Worm (Caenorhabditis elegans) whole organism, L4 larva: ENCODE measurements around the gene ZK355.8.

Source experiments
- F37D6.2 ChIP-seq: sonication (generic microtip); optimal IDR thresholded peaks from 2 replicates; lab custom pipeline; 2016; ENCODE audit warnings: mild to moderate bottlenecking, missing genetic modification characterization, missing compliant biosample characterization
- ZK337.2 ChIP-seq: fragments of 200-800 bp; sonication (Bioruptor generic); IDR thresholded peaks from 2 replicates; pipeline ENCODE4 v1.3.6; 2022; ENCODE audit warnings: missing genetic modification reagents, missing genetic modification characterization, missing compliant biosample characterization
- aha-1 ChIP-seq: fragments of 150-350 bp; peaks from one replicate; lab custom pipeline; 2014; ENCODE audit warnings: missing biosample characterization, missing genetic modification characterization
- attf-4 ChIP-seq: sonication (generic microtip); optimal IDR thresholded peaks from 3 replicates; lab custom pipeline; 2017; ENCODE audit warnings: missing biosample characterization, missing genetic modification characterization
- ceh-20 ChIP-seq: fragments of 200-800 bp; sonication (Bioruptor generic); IDR thresholded peaks from 2 replicates; pipeline ENCODE4 v1.3.6; 2022; ENCODE audit warnings: missing genetic modification reagents, missing genetic modification characterization, missing compliant biosample characterization
- ceh-32 ChIP-seq: sonication (generic microtip); optimal IDR thresholded peaks from 2 replicates; lab custom pipeline; 2016; ENCODE audit warnings: mild to moderate bottlenecking, missing genetic modification characterization, missing compliant biosample characterization; ENCODE audit not compliant: poor library complexity
- ces-1 ChIP-seq: fragments of 150-350 bp; sonication (generic microtip); optimal IDR thresholded peaks from 4 replicates; lab custom pipeline; 2014; ENCODE audit warnings: missing biosample characterization, missing genetic modification reagents, missing genetic modification characterization
- cey-2 ChIP-seq: sonication (generic microtip); optimal IDR thresholded peaks from 3 replicates; lab custom pipeline; 2017; ENCODE audit warnings: missing genetic modification characterization, mild to moderate bottlenecking, missing compliant biosample characterization, antibody characterized with exemption, borderline replicate concordance; ENCODE audit not compliant: insufficient read depth
- ctbp-1 ChIP-seq: fragments of 200-800 bp; sonication (Bioruptor generic); IDR thresholded peaks from 2 replicates; pipeline ENCODE4 v1.3.6; 2022; ENCODE audit warnings: missing genetic modification reagents, missing genetic modification characterization, missing compliant biosample characterization
- daf-16 ChIP-seq, 3 experiments: sonication (generic microtip); optimal IDR thresholded peaks; 2 replicates each; lab custom pipeline; 2016 to 2017; ENCODE audit warnings: missing genetic modification characterization in 3 of 3, missing genetic modification reagents in 3 of 3, mild to moderate bottlenecking in 2 of 3, missing compliant biosample characterization in 2 of 3, missing biosample characterization in 1 of 3, moderate library complexity in 1 of 3
- daf-19 ChIP-seq: fragments of 200-800 bp; sonication (Bioruptor generic); conservative IDR thresholded peaks from 2 replicates; pipeline ENCODE4 v1.3.6; 2022; ENCODE audit warnings: missing genetic modification characterization, missing compliant biosample characterization
- dmd-8 ChIP-seq: fragments of 200-800 bp; sonication (Bioruptor generic); IDR thresholded peaks from 2 replicates; pipeline ENCODE4 v1.3.6; 2022; ENCODE audit warnings: missing genetic modification characterization, missing compliant biosample characterization
- dpl-1 ChIP-seq: fragments of 150-350 bp; optimal IDR thresholded peaks from 2 replicates; lab custom pipeline; 2014; ENCODE audit warnings: missing biosample characterization, missing genetic modification reagents, missing genetic modification characterization
- duxl-1 ChIP-seq: sonication (generic microtip); optimal IDR thresholded peaks from 2 replicates; lab custom pipeline; 2016; ENCODE audit warnings: mild to moderate bottlenecking, missing genetic modification characterization, moderate library complexity, missing compliant biosample characterization; ENCODE audit not compliant: poor library complexity
- egl-43 ChIP-seq: fragments of 200-800 bp; sonication (Bioruptor generic); IDR thresholded peaks from 2 replicates; pipeline ENCODE4 v1.3.6; 2022; ENCODE audit warnings: missing genetic modification reagents, missing genetic modification characterization, missing compliant biosample characterization
- fkh-10 ChIP-seq: fragments of 150-350 bp; optimal IDR thresholded peaks from 2 replicates; lab custom pipeline; 2014; ENCODE audit warnings: missing biosample characterization, missing genetic modification reagents, missing genetic modification characterization
- hlh-11 ChIP-seq: fragments of 200-800 bp; sonication (Bioruptor generic); optimal IDR thresholded peaks from 2 replicates; lab custom pipeline; 2018; ENCODE audit warnings: mild to moderate bottlenecking, missing genetic modification characterization, missing compliant biosample characterization
- hlh-30 ChIP-seq: sonication (generic microtip); optimal IDR thresholded peaks from 2 replicates; lab custom pipeline; 2017; ENCODE audit warnings: antibody characterized with exemption, mild to moderate bottlenecking, missing genetic modification characterization, missing compliant biosample characterization; ENCODE audit not compliant: insufficient read depth
- hmg-1.1 ChIP-seq: fragments of 200-800 bp; sonication (Bioruptor generic); IDR thresholded peaks from 2 replicates; pipeline ENCODE4 v1.3.6; 2022; ENCODE audit warnings: missing genetic modification reagents, missing genetic modification characterization, missing compliant biosample characterization
- lin-1 ChIP-seq: fragments of 200-800 bp; sonication (Bioruptor generic); IDR thresholded peaks from 2 replicates; pipeline ENCODE4 v1.3.6; 2022; ENCODE audit warnings: missing genetic modification reagents, missing genetic modification characterization, missing compliant biosample characterization
- lin-15B ChIP-seq: fragments of 150-350 bp; sonication (generic microtip); optimal IDR thresholded peaks from 3 replicates; lab custom pipeline; 2014; ENCODE audit warnings: missing biosample characterization, missing genetic modification characterization
- lir-3 ChIP-seq: sonication (generic microtip); optimal IDR thresholded peaks from 2 replicates; lab custom pipeline; 2016; ENCODE audit warnings: mild to moderate bottlenecking, missing genetic modification characterization, missing compliant biosample characterization
- lsy-2 ChIP-seq, 2 experiments: fragments of 150-350 bp in 1 of 2; sonication (generic microtip) in 1 of 2; optimal IDR thresholded peaks; 2 replicates each; lab custom pipeline; 2014 to 2017; ENCODE audit warnings: missing biosample characterization in 2 of 2, missing genetic modification characterization in 2 of 2
- madf-9 ChIP-seq: fragments of 200-800 bp; sonication (Bioruptor generic); conservative IDR thresholded peaks from 2 replicates; pipeline ENCODE4 v1.3.6; 2022; ENCODE audit warnings: missing genetic modification reagents, missing genetic modification characterization, missing compliant biosample characterization
- mdl-1 ChIP-seq, 2 experiments: fragments of 150-350 bp in 1 of 2; sonication (generic microtip) in 1 of 2; optimal IDR thresholded peaks; 2 replicates each; lab custom pipeline; 2014 to 2017; ENCODE audit warnings: missing biosample characterization in 2 of 2, missing genetic modification characterization in 2 of 2
- mep-1 ChIP-seq: fragments of 150-350 bp; sonication (generic microtip); optimal IDR thresholded peaks from 3 replicates; lab custom pipeline; 2014; ENCODE audit warnings: missing biosample characterization, missing genetic modification characterization
- nhr-10 ChIP-seq: fragments of 150-350 bp; optimal IDR thresholded peaks from 2 replicates; lab custom pipeline; 2014; ENCODE audit warnings: missing biosample characterization, missing genetic modification characterization
- nhr-28 ChIP-seq: fragments of 150-350 bp; optimal IDR thresholded peaks from 2 replicates; lab custom pipeline; 2014; ENCODE audit warnings: missing biosample characterization, missing genetic modification characterization
- nhr-42 ChIP-seq: fragments of 200-800 bp; sonication (Bioruptor generic); IDR thresholded peaks from 2 replicates; pipeline ENCODE4 v1.3.6; 2022; ENCODE audit warnings: missing genetic modification characterization, missing compliant biosample characterization
- nhr-48 ChIP-seq: sonication (generic microtip); optimal IDR thresholded peaks from 2 replicates; lab custom pipeline; 2016; ENCODE audit warnings: mild to moderate bottlenecking, missing genetic modification characterization, missing compliant biosample characterization
- set-16 ChIP-seq: fragments of 200-800 bp; sonication (Bioruptor generic); IDR thresholded peaks from 2 replicates; pipeline ENCODE4 v1.3.6; 2022; ENCODE audit warnings: missing genetic modification reagents, missing genetic modification characterization, missing compliant biosample characterization
- snpc-4 ChIP-seq: fragments of 150-350 bp; optimal IDR thresholded peaks from 2 replicates; lab custom pipeline; 2014; ENCODE audit warnings: missing biosample characterization, missing genetic modification characterization
- spr-3 ChIP-seq: fragments of 200-800 bp; sonication (Bioruptor generic); optimal IDR thresholded peaks from 2 replicates; lab custom pipeline; 2018; ENCODE audit warnings: mild to moderate bottlenecking, missing genetic modification characterization, missing compliant biosample characterization
- tag-97 ChIP-seq: fragments of 200-800 bp; sonication (Bioruptor generic); IDR thresholded peaks from 2 replicates; pipeline ENCODE4 v1.3.6; 2022; ENCODE audit warnings: missing genetic modification characterization, missing compliant biosample characterization
- zfp-2 ChIP-seq: sonication (generic microtip); optimal IDR thresholded peaks from 2 replicates; lab custom pipeline; 2016; ENCODE audit warnings: mild to moderate bottlenecking, missing genetic modification characterization, missing compliant biosample characterization
- zfp-3 ChIP-seq: fragments of 200-800 bp; sonication (Bioruptor generic); conservative IDR thresholded peaks from 2 replicates; pipeline ENCODE4 v1.3.6; 2022; ENCODE audit warnings: missing genetic modification reagents, missing genetic modification characterization, missing compliant biosample characterization

The ZK355.8 gene

ce11 chrII:2955656-2956115 is 28.1 kb downstream of the ZK355.8 start, which contains the start of gene irld-48:
TSS of gene irld-48 (plus strand) at chrII:2956065.
- TF ChIP-seq daf-16 (GFP tag; optimal IDR thresholded peaks at IDR 0.05; lab: Kevin White, UChicago): no peak
- no peak for TF ChIP-seq daf-16 (tag; optimal IDR thresholded peaks at IDR 0.05; lab: Kevin White, UChicago)
- no peak for TF ChIP-seq nhr-48 (tag; lab: Kevin White, UChicago)
- no peak for TF ChIP-seq spr-3 (GFP tag; lab: Kevin White, UChicago)
- no peak for TF ChIP-seq ZK337.2
- TF ChIP-seq ceh-20 (GFP tag; lab: Robert Waterston, UW): no peak
- no peak for TF ChIP-seq nhr-10
- no peak for TF ChIP-seq snpc-4 (tag; lab: Kevin White, UChicago)
- TF ChIP-seq lir-3 (tag; lab: Kevin White, UChicago): no peak
- no peak for TF ChIP-seq zfp-3 (GFP tag; lab: Robert Waterston, UW)
- TF ChIP-seq mep-1 (tag; lab: Kevin White, UChicago): no peak
- no peak for TF ChIP-seq ceh-32 (tag; lab: Kevin White, UChicago)
- no peak for TF ChIP-seq attf-4 (tag; lab: Kevin White, UChicago)
- no peak for TF ChIP-seq nhr-28 (tag; lab: Kevin White, UChicago)
- TF ChIP-seq, all 104 proteins: peak for 0

- no peak for TF ChIP-seq lin-15B (tag; lab: Kevin White, UChicago)
- TF ChIP-seq daf-19 (GFP tag; lab: Robert Waterston, UW): no peak
- no peak for TF ChIP-seq ZK337.2
- TF ChIP-seq duxl-1 (tag; lab: Kevin White, UChicago): no peak
- TF ChIP-seq dmd-8 (GFP tag; lab: Robert Waterston, UW): no peak
- no peak for TF ChIP-seq zfp-2
- TF ChIP-seq lin-1 (GFP tag; lab: Robert Waterston, UW): no peak
- TF ChIP-seq madf-9 (GFP tag; lab: Robert Waterston, UW): no peak
- no peak for TF ChIP-seq dpl-1 (GFP tag; lab: Kevin White, UChicago)
These were observed 30.7 kb downstream of the ZK355.8 start, which contains the start of gene srw-60 for ce11 chrII:2958308-2958707. TSS of gene srw-60 (plus strand) at chrII:2958608.

- TF ChIP-seq nhr-42: no peak
- TF ChIP-seq hlh-30 (tag; lab: Kevin White, UChicago): peak; percentile 72
- peak; percentile 24; the same call in 1 of the 2 replicates for TF ChIP-seq set-16
- peak; percentile 23 for TF ChIP-seq F37D6.2
- peak; percentile 60; the same call in 1 of the 2 replicates for TF ChIP-seq ctbp-1 (GFP tag; lab: Robert Waterston, UW)
- peak; percentile 21 for TF ChIP-seq ces-1 (GFP tag; lab: Kevin White, UChicago)
- TF ChIP-seq cey-2 (tag; lab: Kevin White, UChicago): no peak
- no peak for TF ChIP-seq snpc-4 (tag; lab: Kevin White, UChicago)
- peak; percentile 18 for TF ChIP-seq hlh-11 (tag; lab: Kevin White, UChicago)
- TF ChIP-seq lsy-2 (tag; optimal IDR thresholded peaks at IDR 0.05; lab: Kevin White, UChicago): peak in 1 of 2 experiments; percentile 23
- peak; percentile 71 to 95 for TF ChIP-seq mdl-1 (tag; optimal IDR thresholded peaks at IDR 0.05; lab: Kevin White, UChicago)
- TF ChIP-seq aha-1 (tag; lab: Kevin White, UChicago): peak; percentile 93
- TF ChIP-seq tag-97 (GFP tag; lab: Robert Waterston, UW): no peak
- 0 out of 2 replicates have a peak, but pooled peaks have one; percentile 32 for TF ChIP-seq egl-43 (GFP tag; lab: Robert Waterston, UW)
- TF ChIP-seq fkh-10 (GFP tag; lab: Kevin White, UChicago): peak; percentile 92
- peak; percentile 55; the same call in 1 of the 2 replicates for TF ChIP-seq hmg-1.1 (GFP tag; lab: Robert Waterston, UW)
These were observed 35.0 kb downstream of the ZK355.8 start for ce11 chrII:2962531-2963164.
